Fruit fly (Drosophila melanogaster) whole organism, embryonic: Measurements from ENCODE around the gene CG5381.

ENCODE experiments used
- CG10979 ChIP-seq: fragments of 200-800 bp; sonication (Bioruptor generic); optimal IDR thresholded peaks from 2 replicates; lab custom pipeline; 2018; ENCODE audit warnings: missing biosample characterization, mild to moderate bottlenecking, missing genetic modification characterization, moderate library complexity
- CG12299 ChIP-seq: fragments of 200-800 bp; sonication (Bioruptor generic); optimal IDR thresholded peaks from 2 replicates; lab custom pipeline; 2018; ENCODE audit warnings: missing biosample characterization, mild to moderate bottlenecking, missing genetic modification characterization
- CG12391 ChIP-seq: fragments of 200-800 bp; sonication (Bioruptor generic); optimal IDR thresholded peaks from 3 replicates; lab custom pipeline; 2018; ENCODE audit warnings: missing biosample characterization, mild to moderate bottlenecking, missing genetic modification characterization, moderate library complexity
- CG13624 ChIP-seq: fragments of 200-800 bp; sonication (Bioruptor generic); optimal IDR thresholded peaks from 2 replicates; lab custom pipeline; 2016; ENCODE audit warnings: missing biosample characterization, missing genetic modification characterization
- CG13894 ChIP-seq: fragments of 200-800 bp; sonication (Bioruptor generic); optimal IDR thresholded peaks from 3 replicates; lab custom pipeline; 2018; ENCODE audit warnings: missing biosample characterization, mild to moderate bottlenecking, missing genetic modification characterization, moderate library complexity
- CG14710 ChIP-seq: fragments of 200-800 bp; sonication (Bioruptor generic); optimal IDR thresholded peaks from 3 replicates; lab custom pipeline; 2019; ENCODE audit warnings: missing biosample characterization, mild to moderate bottlenecking, missing genetic modification characterization, moderate library complexity
- CG14965 ChIP-seq: fragments of 200-800 bp; sonication (Bioruptor generic); optimal IDR thresholded peaks from 2 replicates; lab custom pipeline; 2016; ENCODE audit warnings: missing biosample characterization, missing genetic modification characterization, borderline replicate concordance
- CG15514 ChIP-seq: fragments of 200-800 bp; sonication (Bioruptor generic); optimal IDR thresholded peaks from 3 replicates; lab custom pipeline; 2017; ENCODE audit warnings: missing biosample characterization, missing genetic modification characterization, mild to moderate bottlenecking, moderate library complexity, missing genetic modification reagents
- CG16813 ChIP-seq: fragments of 200-800 bp; sonication (Bioruptor generic); IDR thresholded peaks from 3 replicates; pipeline ENCODE4 v1.3.6; 2022; ENCODE audit warnings: missing biosample characterization, missing genetic modification characterization; ENCODE audit not compliant: partially characterized antibody
- CG17328 ChIP-seq: fragments of 200-800 bp; sonication (Bioruptor generic); IDR thresholded peaks from 2 replicates; pipeline ENCODE4 v1.3.6; 2022; ENCODE audit warnings: missing biosample characterization, missing genetic modification characterization
- CG31441 ChIP-seq: fragments of 200-800 bp; sonication (Bioruptor generic); IDR thresholded peaks from 2 replicates; pipeline ENCODE4 v1.3.6; 2022; ENCODE audit warnings: missing biosample characterization, missing genetic modification characterization
- CG5180 ChIP-seq: fragments of 200-800 bp; sonication (Bioruptor generic); optimal IDR thresholded peaks from 3 replicates; lab custom pipeline; 2017; ENCODE audit warnings: missing biosample characterization, missing genetic modification characterization, mild to moderate bottlenecking, moderate library complexity, missing genetic modification reagents
- CG8388 ChIP-seq: fragments of 200-800 bp; sonication (Bioruptor generic); optimal IDR thresholded peaks from 2 replicates; lab custom pipeline; 2019; ENCODE audit warnings: missing biosample characterization, mild to moderate bottlenecking, missing genetic modification characterization, moderate library complexity
- CG9437 ChIP-seq: fragments of 200-800 bp; sonication (Bioruptor generic); optimal IDR thresholded peaks from 2 replicates; lab custom pipeline; 2018; ENCODE audit warnings: missing biosample characterization, mild to moderate bottlenecking, missing genetic modification characterization
- CG9932 ChIP-seq: fragments of 200-800 bp; sonication (Bioruptor generic); IDR thresholded peaks from 2 replicates; pipeline ENCODE4 v1.3.6; 2022; ENCODE audit warnings: missing biosample characterization, missing genetic modification characterization
- Dad ChIP-seq: fragments of 200-800 bp; sonication (Bioruptor generic); optimal IDR thresholded peaks from 3 replicates; lab custom pipeline; 2016; ENCODE audit warnings: missing biosample characterization, missing genetic modification characterization
- Dll ChIP-seq: fragments of 200-800 bp; sonication (Bioruptor generic); IDR thresholded peaks from 4 replicates; pipeline ENCODE4 v1.3.6; 2022; ENCODE audit warnings: missing biosample characterization, missing genetic modification characterization; ENCODE audit not compliant: partially characterized antibody
- Doc3 ChIP-seq: fragments of 200-800 bp; sonication (Bioruptor generic); IDR thresholded peaks from 3 replicates; pipeline ENCODE4 v1.3.6; 2022; ENCODE audit warnings: missing biosample characterization, missing genetic modification characterization; ENCODE audit not compliant: partially characterized antibody
- Dp ChIP-seq: fragments of 200-800 bp; sonication (Bioruptor generic); optimal IDR thresholded peaks from 2 replicates; lab custom pipeline; 2018; ENCODE audit warnings: missing biosample characterization, mild to moderate bottlenecking, missing genetic modification characterization, moderate library complexity
- Dref ChIP-seq: fragments of 200-800 bp; sonication (Bioruptor generic); IDR thresholded peaks from 2 replicates; pipeline ENCODE4 v1.3.6; 2022; ENCODE audit warnings: missing biosample characterization, missing genetic modification characterization
- E2f2 ChIP-seq: fragments of 200-800 bp; sonication (Bioruptor generic); IDR thresholded peaks from 2 replicates; pipeline ENCODE4 v1.3.6; 2022; ENCODE audit warnings: missing biosample characterization, missing genetic modification characterization
- HLH4C ChIP-seq: fragments of 200-800 bp; sonication (Bioruptor generic); IDR thresholded peaks from 3 replicates; pipeline ENCODE4 v1.3.6; 2022; ENCODE audit warnings: missing biosample characterization, missing genetic modification characterization; ENCODE audit not compliant: partially characterized antibody
- Hey ChIP-seq: fragments of 200-800 bp; sonication (Bioruptor generic); optimal IDR thresholded peaks from 3 replicates; lab custom pipeline; 2018; ENCODE audit warnings: missing biosample characterization, mild to moderate bottlenecking, missing genetic modification characterization
- MBD-R2 ChIP-seq: fragments of 200-800 bp; sonication (Bioruptor generic); IDR thresholded peaks from 2 replicates; pipeline ENCODE4 v1.3.6; 2022; ENCODE audit warnings: missing biosample characterization, missing genetic modification characterization
- Med ChIP-seq: fragments of 200-800 bp; sonication (Bioruptor generic); peaks from one replicate; lab custom pipeline; 2016; ENCODE audit warnings: missing biosample characterization, missing genetic modification characterization, mild to moderate bottlenecking, inconsistent platforms, moderate library complexity
- Opbp ChIP-seq: fragments of 200-800 bp; sonication (Bioruptor generic); IDR thresholded peaks from 3 replicates; pipeline ENCODE4 v1.3.6; 2022; ENCODE audit warnings: missing biosample characterization, missing genetic modification characterization; ENCODE audit not compliant: partially characterized antibody
- Sry-β ChIP-seq: fragments of 200-800 bp; sonication (Bioruptor generic); optimal IDR thresholded peaks from 2 replicates; lab custom pipeline; 2018; ENCODE audit warnings: missing biosample characterization, mild to moderate bottlenecking, missing genetic modification characterization, moderate library complexity
- Sry-δ ChIP-seq: fragments of 200-800 bp; sonication (Bioruptor generic); optimal IDR thresholded peaks from 2 replicates; lab custom pipeline; 2016; ENCODE audit warnings: missing biosample characterization, missing genetic modification characterization
- Stat92E ChIP-seq, 3 experiments: fragments of >200 bp in 2 of 3; fragments of 200-800 bp in 1 of 3; sonication (Bioruptor generic) in 1 of 3; optimal IDR thresholded peaks; 2 replicates each; lab custom pipeline; 2017 to 2019; ENCODE audit warnings: missing biosample characterization in 3 of 3, missing genetic modification characterization in 3 of 3, mild to moderate bottlenecking in 1 of 3, moderate library complexity in 1 of 3
- Vsx1 ChIP-seq: fragments of 200-800 bp; sonication (Bioruptor generic); optimal IDR thresholded peaks from 2 replicates; lab custom pipeline; 2017; ENCODE audit warnings: missing biosample characterization, mild to moderate bottlenecking, missing genetic modification characterization, missing genetic modification reagents
- Xbp1 ChIP-seq: fragments of 200-800 bp; sonication (Bioruptor generic); optimal IDR thresholded peaks from 3 replicates; lab custom pipeline; 2016; ENCODE audit warnings: missing biosample characterization, mild to moderate bottlenecking, missing genetic modification characterization
- cato ChIP-seq: fragments of 200-800 bp; sonication (Bioruptor generic); optimal IDR thresholded peaks from 2 replicates; lab custom pipeline; 2016; ENCODE audit warnings: missing biosample characterization, missing genetic modification characterization, borderline replicate concordance
- fd3F ChIP-seq: fragments of 200-800 bp; sonication (Bioruptor generic); optimal IDR thresholded peaks from 2 replicates; lab custom pipeline; 2018; ENCODE audit warnings: missing biosample characterization, mild to moderate bottlenecking, missing genetic modification characterization, moderate library complexity
- gsb-n ChIP-seq: fragments of 200-800 bp; sonication (Bioruptor generic); optimal IDR thresholded peaks from 3 replicates; lab custom pipeline; 2018; ENCODE audit warnings: missing biosample characterization, mild to moderate bottlenecking, missing genetic modification characterization
- ken ChIP-seq: fragments of 200-800 bp; sonication (Bioruptor generic); IDR thresholded peaks from 3 replicates; pipeline ENCODE4 v1.3.6; 2022; ENCODE audit warnings: missing biosample characterization, missing genetic modification characterization
- knrl ChIP-seq: fragments of 200-800 bp; sonication (Bioruptor generic); IDR thresholded peaks from 3 replicates; pipeline ENCODE4 v1.3.6; 2022; ENCODE audit warnings: missing biosample characterization, missing genetic modification characterization; ENCODE audit not compliant: partially characterized antibody
- mam ChIP-seq: fragments of 200-800 bp; sonication (Bioruptor generic); optimal IDR thresholded peaks from 3 replicates; lab custom pipeline; 2016; ENCODE audit warnings: missing biosample characterization, missing genetic modification characterization
- nerfin-1 ChIP-seq: fragments of 200-800 bp; sonication (Bioruptor generic); optimal IDR thresholded peaks from 3 replicates; lab custom pipeline; 2019; ENCODE audit warnings: missing biosample characterization, mild to moderate bottlenecking, missing genetic modification characterization, moderate library complexity
- pb ChIP-seq: fragments of 200-800 bp; sonication (Bioruptor generic); optimal IDR thresholded peaks from 3 replicates; lab custom pipeline; 2016; ENCODE audit warnings: missing biosample characterization, missing genetic modification characterization
- row ChIP-seq: fragments of 200-800 bp; sonication (Bioruptor generic); IDR thresholded peaks from 3 replicates; pipeline ENCODE4 v1.3.6; 2022; ENCODE audit warnings: missing biosample characterization, missing genetic modification characterization
- sim ChIP-seq: fragments of 200-800 bp; sonication (Bioruptor generic); IDR thresholded peaks from 2 replicates; pipeline ENCODE4 v1.3.6; 2022; ENCODE audit warnings: missing biosample characterization, missing genetic modification characterization
- sna ChIP-seq: fragments of 200-800 bp; sonication (Bioruptor generic); IDR thresholded peaks from 2 replicates; pipeline ENCODE4 v1.3.6; 2022; ENCODE audit warnings: missing biosample characterization, missing genetic modification characterization; ENCODE audit not compliant: partially characterized antibody
- stc ChIP-seq: fragments of 200-800 bp; sonication (Bioruptor generic); IDR thresholded peaks from 2 replicates; pipeline ENCODE4 v1.3.6; 2022; ENCODE audit warnings: missing biosample characterization, missing genetic modification characterization
- sug ChIP-seq: fragments of 200-800 bp; optimal IDR thresholded peaks from 2 replicates; lab custom pipeline; 2019; ENCODE audit warnings: missing biosample characterization, mild to moderate bottlenecking, missing genetic modification characterization, moderate library complexity
- trem ChIP-seq: fragments of 200-800 bp; optimal IDR thresholded peaks from 3 replicates; lab custom pipeline; 2019; ENCODE audit warnings: missing biosample characterization, mild to moderate bottlenecking, missing genetic modification characterization, moderate library complexity
- unc-4 ChIP-seq: fragments of 200-800 bp; sonication (Bioruptor generic); IDR thresholded peaks from 2 replicates; pipeline ENCODE4 v1.3.6; 2022; ENCODE audit warnings: missing biosample characterization, missing genetic modification characterization; ENCODE audit not compliant: partially characterized antibody
- vvl ChIP-seq: fragments of 200-800 bp; sonication (Bioruptor generic); IDR thresholded peaks from 2 replicates; pipeline ENCODE4 v1.3.6; 2022; ENCODE audit warnings: missing biosample characterization, missing genetic modification characterization
- z ChIP-seq: fragments of 200-800 bp; sonication (Bioruptor generic); IDR thresholded peaks from 3 replicates; pipeline ENCODE4 v1.3.6; 2022; ENCODE audit warnings: missing biosample characterization, missing genetic modification characterization
- zfh1 ChIP-seq: fragments of 200-800 bp; sonication (Bioruptor generic); IDR thresholded peaks from 3 replicates; pipeline ENCODE4 v1.3.6; 2022; ENCODE audit warnings: missing biosample characterization, missing genetic modification characterization

The CG5381 gene

DNA sequence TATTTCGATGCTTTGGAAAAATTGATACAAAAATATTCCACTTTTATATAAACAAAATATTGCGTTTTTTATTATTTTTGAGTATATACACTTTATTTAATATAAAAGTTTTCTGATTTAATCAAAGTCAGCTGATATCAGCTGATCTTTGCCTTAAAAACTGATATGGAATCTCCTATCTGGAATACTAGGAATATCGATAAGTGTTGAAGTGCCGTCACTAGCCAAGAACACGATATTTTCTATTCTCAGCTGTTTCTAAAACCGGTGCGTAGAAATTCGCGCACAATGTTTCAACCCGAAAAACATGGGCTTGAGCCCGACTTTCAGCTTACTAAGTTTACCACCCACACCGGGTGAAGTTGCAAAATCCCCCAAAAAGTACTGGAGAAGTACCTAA is 19.6 kb upstream of the CG5381 start, which contains the start of gene Sps2 (continued):
- no peak for TF ChIP-seq z
- TF ChIP-seq Dref (GFP tag; lab: Robert Waterston, UW) = peak; percentile 72
- TF ChIP-seq Dp (GFP tag; lab: Kevin White, UChicago) = peak; percentile 18
- TF ChIP-seq sna (GFP tag; lab: Robert Waterston, UW) = peak; percentile 66
- peak; percentile 11 for TF ChIP-seq Xbp1 (GFP tag; lab: Kevin White, UChicago)
- TF ChIP-seq CG9932 = no peak; the same call in 1 of the 2 replicates
- peak; percentile 78 for TF ChIP-seq unc-4
- no peak for TF ChIP-seq CG9437 (GFP tag; lab: Kevin White, UChicago)
- TF ChIP-seq trem (tag; lab: Kevin White, UChicago) = peak; percentile 27
- peak; percentile 53; the same call in 1 of the 3 replicates for TF ChIP-seq HLH4C (GFP tag; lab: Robert Waterston, UW)
- TF ChIP-seq sim = no peak
- TF ChIP-seq Med (GFP tag; lab: Kevin White, UChicago) = peak; percentile 81
- TF ChIP-seq E2f2 = peak; percentile 46; the same call in 1 of the 2 replicates
- peak; percentile 30 for TF ChIP-seq CG13624 (GFP tag; lab: Kevin White, UChicago)
- TF ChIP-seq zfh1 (GFP tag; lab: Robert Waterston, UW) = 0 out of 3 replicates have a peak, but pooled peaks have one; percentile 13
- TF ChIP-seq CG17328 = peak; percentile 27; the same call in 1 of the 2 replicates
- TF ChIP-seq CG5180 (GFP tag; lab: Kevin White, UChicago) = no peak
- TF ChIP-seq CG13894 (tag; lab: Kevin White, UChicago) = no peak
- TF ChIP-seq CG12391 (tag; lab: Kevin White, UChicago) = peak; percentile 37
- TF ChIP-seq CG31441 = 0 out of 2 replicates have a peak, but pooled peaks have one; percentile 9
- no peak for TF ChIP-seq Hey (tag; lab: Kevin White, UChicago)
- TF ChIP-seq CG16813 (GFP tag; lab: Robert Waterston, UW) = peak; percentile 75
- peak; percentile 83 for TF ChIP-seq Opbp (GFP tag; lab: Robert Waterston, UW)
- no peak for TF ChIP-seq Vsx1
- peak; percentile 35 for TF ChIP-seq vvl (GFP tag; lab: Robert Waterston, UW)
- no peak for TF ChIP-seq CG12299 (tag; lab: Kevin White, UChicago)
- TF ChIP-seq ken (GFP tag; lab: Robert Waterston, UW) = no peak
- TF ChIP-seq pb (GFP tag; lab: Kevin White, UChicago) = no peak
- TF ChIP-seq CG10979 (tag; lab: Kevin White, UChicago) = peak; percentile 24
- TF ChIP-seq nerfin-1 (tag; lab: Kevin White, UChicago) = no peak
- TF ChIP-seq Sry-β = no peak
- TF ChIP-seq Doc3 (GFP tag; lab: Robert Waterston, UW) = peak; percentile 78
- TF ChIP-seq CG8388 (GFP tag; lab: Kevin White, UChicago) = peak; percentile 51
- TF ChIP-seq sug = peak; percentile 35
- no peak for TF ChIP-seq CG14965 (GFP tag; lab: Kevin White, UChicago)
- TF ChIP-seq stc (GFP tag; lab: Robert Waterston, UW) = no peak
- no peak for TF ChIP-seq cato (GFP tag; lab: Kevin White, UChicago)
- no peak for TF ChIP-seq Dad (GFP tag; lab: Kevin White, UChicago)
- TF ChIP-seq Stat92E (GFP tag; optimal IDR thresholded peaks at IDR 0.05; lab: Kevin White, UChicago) = peak in 1 of 3 experiments; percentile 39
- TF ChIP-seq MBD-R2 (GFP tag; lab: Robert Waterston, UW) = peak; percentile 89
- no peak for TF ChIP-seq gsb-n (tag; lab: Kevin White, UChicago)
- peak; percentile 75; the same call in 2 of the 3 replicates for TF ChIP-seq knrl
- peak; percentile 45 for TF ChIP-seq CG14710
- TF ChIP-seq mam (GFP tag; lab: Kevin White, UChicago) = peak; percentile 1
- no peak for TF ChIP-seq fd3F
- peak; percentile 84 for TF ChIP-seq Sry-δ (GFP tag; lab: Kevin White, UChicago)
- TF ChIP-seq row (GFP tag; lab: Robert Waterston, UW) = peak; percentile 77
- peak; percentile 82 for TF ChIP-seq Dll
- peak; percentile 51 for TF ChIP-seq CG15514 (GFP tag; lab: Kevin White, UChicago)
